Fruit fly (Drosophila melanogaster) S2 (cell line): ENCODE data around the gene CG42633.

Source experiments
- CG8478 ChIP-seq: fragments of >200 bp; optimal IDR thresholded peaks from 2 replicates; lab custom pipeline; 2018
- CTCF ChIP-seq, 2 experiments: fragments of >200 bp; optimal IDR thresholded peaks; 2 replicates each; lab custom pipeline; 2018

DNA sequence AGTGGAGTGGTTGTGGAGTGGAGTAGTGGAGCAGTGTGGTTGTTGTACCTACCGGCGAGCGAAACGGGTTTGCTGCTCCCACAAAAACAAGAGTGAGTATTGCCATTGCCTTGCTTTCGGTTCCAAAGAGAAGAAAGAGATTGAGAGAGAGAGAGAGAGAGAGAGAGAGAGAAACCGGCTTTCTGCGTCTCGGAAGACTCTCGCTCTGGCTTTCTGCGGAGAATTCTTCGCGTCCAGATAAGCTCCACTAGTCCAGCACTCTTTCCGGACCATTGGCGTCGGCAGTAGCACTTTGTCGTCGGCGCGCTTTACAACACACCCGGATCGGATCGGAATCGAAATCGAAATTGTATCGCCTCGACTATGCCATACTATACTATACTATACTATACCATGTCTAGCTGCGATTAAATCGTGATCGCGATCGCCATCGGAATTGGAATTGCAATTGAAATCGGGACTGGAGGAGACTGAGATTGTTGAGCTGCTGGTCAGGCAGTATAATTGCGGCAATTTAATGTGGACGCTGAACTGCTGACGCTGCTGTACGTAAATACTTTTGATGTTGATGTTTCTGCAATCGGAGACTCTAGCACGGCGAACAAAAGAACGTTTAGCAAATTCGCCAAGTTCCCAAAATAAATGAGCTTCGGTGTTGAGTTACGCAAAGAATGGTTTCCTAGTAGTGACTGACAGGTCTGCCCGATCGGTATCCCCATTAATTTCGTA is 44.9 kb upstream of the CG42633 start, which contains the start of gene Cad86C:
- TF ChIP-seq CTCF (optimal IDR thresholded peaks at IDR 0.05; lab: Kevin White, UChicago) (no peak), CG8478 (lab: Kevin White, UChicago) (no peak)
